Fruit fly (Drosophila melanogaster) whole organism, prepupa: Measurements from ENCODE around the gene Ance-3.

ENCODE experiments used
- Blimp-1 ChIP-seq: fragments of 200-800 bp; sonication (Bioruptor generic); optimal IDR thresholded peaks from 3 replicates; lab custom pipeline; 2017; ENCODE audit warnings: missing biosample characterization, missing genetic modification characterization, mild to moderate bottlenecking, moderate library complexity, missing genetic modification reagents
- CG11762 ChIP-seq: fragments of 200-800 bp; sonication (Bioruptor generic); optimal IDR thresholded peaks from 3 replicates; lab custom pipeline; 2016; ENCODE audit warnings: missing biosample characterization, missing genetic modification characterization; ENCODE audit not compliant: insufficient read depth
- CG1621 ChIP-seq: fragments of 200-800 bp; sonication (Bioruptor generic); optimal IDR thresholded peaks from 3 replicates; lab custom pipeline; 2018; ENCODE audit warnings: missing biosample characterization, mild to moderate bottlenecking, missing genetic modification characterization
- CG16779 ChIP-seq: fragments of 200-800 bp; sonication (Bioruptor generic); optimal IDR thresholded peaks from 3 replicates; lab custom pipeline; 2017; ENCODE audit warnings: missing biosample characterization, mild to moderate bottlenecking, missing genetic modification characterization
- CG3032 ChIP-seq: fragments of 200-800 bp; optimal IDR thresholded peaks from 2 replicates; lab custom pipeline; 2019; ENCODE audit warnings: missing biosample characterization, mild to moderate bottlenecking, missing genetic modification characterization, moderate library complexity
- CG32006 ChIP-seq: fragments of 200-800 bp; sonication (Bioruptor generic); optimal IDR thresholded peaks from 3 replicates; lab custom pipeline; 2017; ENCODE audit warnings: missing biosample characterization, mild to moderate bottlenecking, missing genetic modification characterization
- CG34406 ChIP-seq: fragments of 200-800 bp; sonication (Bioruptor generic); optimal IDR thresholded peaks from 3 replicates; lab custom pipeline; 2016; ENCODE audit warnings: missing biosample characterization, missing genetic modification characterization
- CG3919 ChIP-seq: fragments of 200-800 bp; sonication (Bioruptor generic); optimal IDR thresholded peaks from 3 replicates; lab custom pipeline; 2016; ENCODE audit warnings: missing biosample characterization, missing genetic modification characterization
- CG4318 ChIP-seq: fragments of 200-800 bp; sonication (Bioruptor generic); optimal IDR thresholded peaks from 3 replicates; lab custom pipeline; 2017; ENCODE audit warnings: missing biosample characterization, mild to moderate bottlenecking, missing genetic modification characterization
- CG6163 ChIP-seq: fragments of 200-800 bp; sonication (Bioruptor generic); IDR thresholded peaks from 3 replicates; pipeline ENCODE4 v1.3.6; 2022; ENCODE audit warnings: missing biosample characterization, missing genetic modification characterization
- CG6276 ChIP-seq: fragments of 200-800 bp; sonication (Bioruptor generic); optimal IDR thresholded peaks from 2 replicates; lab custom pipeline; 2017; ENCODE audit warnings: missing biosample characterization, mild to moderate bottlenecking, missing genetic modification characterization
- CG6792 ChIP-seq: fragments of 200-800 bp; sonication (Bioruptor generic); optimal IDR thresholded peaks from 3 replicates; lab custom pipeline; 2016; ENCODE audit warnings: missing biosample characterization, missing genetic modification characterization
- CG6808 ChIP-seq: fragments of 200-800 bp; sonication (Bioruptor generic); optimal IDR thresholded peaks from 3 replicates; lab custom pipeline; 2017; ENCODE audit warnings: missing biosample characterization, missing genetic modification characterization, mild to moderate bottlenecking, moderate library complexity, missing genetic modification reagents
- CG6854 ChIP-seq: fragments of 200-800 bp; sonication (Bioruptor generic); optimal IDR thresholded peaks from 2 replicates; lab custom pipeline; 2017; ENCODE audit warnings: missing biosample characterization, mild to moderate bottlenecking, missing genetic modification characterization
- CG7368 ChIP-seq: fragments of 200-800 bp; sonication (Bioruptor generic); optimal IDR thresholded peaks from 3 replicates; lab custom pipeline; 2016; ENCODE audit warnings: missing biosample characterization, missing genetic modification characterization
- CG8119 ChIP-seq: fragments of 200-800 bp; sonication (Bioruptor generic); IDR thresholded peaks from 3 replicates; pipeline ENCODE4 v1.3.6; 2022; ENCODE audit warnings: missing biosample characterization, missing genetic modification characterization
- CG8319 ChIP-seq: fragments of 200-800 bp; sonication (Bioruptor generic); optimal IDR thresholded peaks from 3 replicates; lab custom pipeline; 2016; ENCODE audit warnings: missing biosample characterization, missing genetic modification characterization
- CG8632 ChIP-seq: fragments of 200-800 bp; sonication (Bioruptor generic); optimal IDR thresholded peaks from 3 replicates; lab custom pipeline; 2016; ENCODE audit warnings: missing biosample characterization, missing genetic modification characterization
- CG9139 ChIP-seq: fragments of 200-800 bp; sonication (Bioruptor generic); optimal IDR thresholded peaks from 3 replicates; lab custom pipeline; 2017; ENCODE audit warnings: missing biosample characterization, mild to moderate bottlenecking, missing genetic modification characterization
- Eip75B ChIP-seq: fragments of 200-800 bp; sonication (Bioruptor generic); optimal IDR thresholded peaks from 3 replicates; lab custom pipeline; 2016; ENCODE audit warnings: missing biosample characterization, missing genetic modification characterization
- Eip78C ChIP-seq: fragments of 200-800 bp; sonication (Bioruptor generic); peaks from one replicate; lab custom pipeline; 2016; ENCODE audit warnings: missing biosample characterization, missing genetic modification characterization
- Ets96B ChIP-seq: fragments of 200-800 bp; optimal IDR thresholded peaks from 2 replicates; lab custom pipeline; 2019; ENCODE audit warnings: missing biosample characterization, mild to moderate bottlenecking, missing genetic modification characterization, moderate library complexity
- Gug ChIP-seq: fragments of 200-800 bp; sonication (Bioruptor generic); IDR thresholded peaks from 2 replicates; pipeline ENCODE4 v1.3.6; 2022; ENCODE audit warnings: missing biosample characterization, missing genetic modification characterization
- Hr38 ChIP-seq: sonication (Bioruptor generic); optimal IDR thresholded peaks from 2 replicates; lab custom pipeline; 2016; ENCODE audit warnings: missing biosample characterization, missing genetic modification characterization
- Hr39 ChIP-seq: fragments of 200-800 bp; sonication (Bioruptor generic); optimal IDR thresholded peaks from 2 replicates; lab custom pipeline; 2016; ENCODE audit warnings: missing biosample characterization, missing genetic modification characterization
- Hr4 ChIP-seq: fragments of 200-800 bp; sonication (Bioruptor generic); optimal IDR thresholded peaks from 3 replicates; lab custom pipeline; 2016; ENCODE audit warnings: missing biosample characterization, missing genetic modification characterization
- Lpt ChIP-seq: fragments of 200-800 bp; sonication (Bioruptor generic); optimal IDR thresholded peaks from 3 replicates; lab custom pipeline; 2016; ENCODE audit warnings: missing biosample characterization, missing genetic modification characterization
- Met ChIP-seq: fragments of 200-800 bp; sonication (Bioruptor generic); optimal IDR thresholded peaks from 3 replicates; lab custom pipeline; 2016; ENCODE audit warnings: missing biosample characterization, missing genetic modification characterization
- OdsH ChIP-seq: fragments of 200-800 bp; sonication (Bioruptor generic); optimal IDR thresholded peaks from 3 replicates; lab custom pipeline; 2016; ENCODE audit warnings: missing biosample characterization, missing genetic modification characterization
- Smox ChIP-seq: fragments of 200-800 bp; sonication (Bioruptor generic); optimal IDR thresholded peaks from 3 replicates; lab custom pipeline; 2016; ENCODE audit warnings: missing biosample characterization, missing genetic modification characterization
- Sox102F ChIP-seq: fragments of 200-800 bp; sonication (Bioruptor generic); optimal IDR thresholded peaks from 2 replicates; lab custom pipeline; 2016; ENCODE audit warnings: missing biosample characterization, mild to moderate bottlenecking, missing genetic modification characterization
- Sox15 ChIP-seq: fragments of 200-800 bp; sonication (Bioruptor generic); optimal IDR thresholded peaks from 3 replicates; lab custom pipeline; 2016; ENCODE audit warnings: missing biosample characterization, missing genetic modification characterization
- achi ChIP-seq: fragments of 200-800 bp; sonication (Bioruptor generic); optimal IDR thresholded peaks from 3 replicates; lab custom pipeline; 2016; ENCODE audit warnings: missing biosample characterization, missing genetic modification characterization
- acj6 ChIP-seq: fragments of 200-800 bp; sonication (Bioruptor generic); optimal IDR thresholded peaks from 3 replicates; lab custom pipeline; 2016; ENCODE audit warnings: missing biosample characterization, missing genetic modification characterization
- cyc ChIP-seq: fragments of 200-800 bp; sonication (Bioruptor generic); optimal IDR thresholded peaks from 3 replicates; lab custom pipeline; 2016; ENCODE audit warnings: missing biosample characterization, missing genetic modification characterization
- dac ChIP-seq: fragments of 200-800 bp; sonication (Bioruptor generic); optimal IDR thresholded peaks from 2 replicates; lab custom pipeline; 2017; ENCODE audit warnings: missing biosample characterization, mild to moderate bottlenecking, missing genetic modification characterization
- dsx ChIP-seq: fragments of 200-800 bp; optimal IDR thresholded peaks from 3 replicates; lab custom pipeline; 2019; ENCODE audit warnings: missing biosample characterization, mild to moderate bottlenecking, missing genetic modification characterization, moderate library complexity; ENCODE audit not compliant: poor library complexity, severe bottlenecking
- eg ChIP-seq: fragments of 200-800 bp; sonication (Bioruptor generic); IDR thresholded peaks from 3 replicates; pipeline ENCODE4 v1.3.6; 2022; ENCODE audit warnings: missing biosample characterization, missing genetic modification characterization
- fd59A ChIP-seq: fragments of 200-800 bp; sonication (Bioruptor generic); optimal IDR thresholded peaks from 2 replicates; lab custom pipeline; 2017; ENCODE audit warnings: missing biosample characterization, mild to moderate bottlenecking, missing genetic modification characterization, missing genetic modification reagents
- fd85E ChIP-seq: fragments of 200-800 bp; sonication (Bioruptor generic); optimal IDR thresholded peaks from 3 replicates; lab custom pipeline; 2016; ENCODE audit warnings: missing biosample characterization, missing genetic modification characterization
- lz ChIP-seq: fragments of 200-800 bp; sonication (Bioruptor generic); optimal IDR thresholded peaks from 3 replicates; lab custom pipeline; 2016; ENCODE audit warnings: missing biosample characterization, missing genetic modification characterization
- net ChIP-seq: fragments of 200-800 bp; sonication (Bioruptor generic); optimal IDR thresholded peaks from 3 replicates; lab custom pipeline; 2016; ENCODE audit warnings: missing biosample characterization, missing genetic modification characterization
- pdm3 ChIP-seq: fragments of 200-800 bp; sonication (Bioruptor generic); optimal IDR thresholded peaks from 3 replicates; lab custom pipeline; 2016; ENCODE audit warnings: missing biosample characterization, missing genetic modification characterization
- salr ChIP-seq, 2 experiments: fragments of 200-800 bp; sonication (Bioruptor generic); optimal IDR thresholded peaks; 3 replicates each; lab custom pipeline; 2016 to 2018; ENCODE audit warnings: missing biosample characterization in 2 of 2, missing genetic modification characterization in 2 of 2, mild to moderate bottlenecking in 1 of 2
- spab ChIP-seq: fragments of 200-800 bp; sonication (Bioruptor generic); optimal IDR thresholded peaks from 2 replicates; lab custom pipeline; 2017; ENCODE audit warnings: missing biosample characterization, mild to moderate bottlenecking, missing genetic modification characterization, missing genetic modification reagents
- ss ChIP-seq, 2 experiments: fragments of 200-800 bp; sonication (Bioruptor generic); optimal IDR thresholded peaks; 2 replicates in 1 of 2; 3 replicates in 1 of 2; lab custom pipeline; 2017 to 2018; ENCODE audit warnings: mild to moderate bottlenecking in 2 of 2, missing biosample characterization in 2 of 2, missing genetic modification characterization in 2 of 2, moderate library complexity in 1 of 2
- svp ChIP-seq: fragments of 200-800 bp; sonication (Bioruptor generic); peaks from one replicate; lab custom pipeline; 2016; ENCODE audit warnings: missing biosample characterization, missing genetic modification characterization
- topi ChIP-seq: fragments of 200-800 bp; sonication (Bioruptor generic); optimal IDR thresholded peaks from 3 replicates; lab custom pipeline; 2016; ENCODE audit warnings: missing biosample characterization, missing genetic modification characterization

The Ance-3 gene

DNA sequence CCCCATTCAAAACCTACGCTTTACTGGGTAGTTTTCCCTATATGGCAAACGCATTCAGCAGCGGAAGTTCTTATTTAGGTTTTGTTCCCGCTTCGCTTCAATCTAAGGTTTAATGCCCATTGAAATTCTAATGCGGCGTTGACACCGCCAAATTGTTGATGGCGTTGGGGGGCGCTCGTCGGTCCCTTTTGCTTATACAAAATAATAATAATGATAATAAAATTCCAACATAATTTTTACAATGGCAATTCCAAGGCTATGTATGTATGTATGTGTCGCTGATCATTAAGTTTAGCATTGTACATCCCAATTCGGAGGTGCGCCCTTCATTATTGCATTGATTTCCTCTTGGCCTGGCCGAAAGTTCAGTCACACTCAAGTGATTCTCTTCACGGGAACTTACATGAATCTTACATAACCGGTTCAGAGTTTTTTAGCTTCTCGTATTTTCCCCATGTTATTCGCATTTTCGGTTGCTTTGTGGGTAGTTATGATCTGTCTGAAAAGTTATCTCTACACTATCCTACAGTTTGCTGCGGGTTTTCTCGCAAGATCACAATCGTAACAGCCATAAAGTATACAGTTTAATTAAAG is 30.4 kb upstream of the Ance-3 start:
- TF ChIP-seq CG6792, result no peak
- peak; percentile 10 for TF ChIP-seq net (GFP tag; lab: Kevin White, UChicago)

- TF ChIP-seq dsx (no peak), spab (GFP tag; lab: Kevin White, UChicago) (peak; percentile 30), fd59A (peak; percentile 37), CG8632 (GFP tag; lab: Kevin White, UChicago) (peak; percentile 15), ss (GFP tag; optimal IDR thresholded peaks at IDR 0.05; lab: Kevin White, UChicago) (peak; percentile 1 to 57), CG6276 (GFP tag; lab: Kevin White, UChicago) (peak; percentile 10), CG11762 (GFP tag; lab: Kevin White, UChicago) (no peak), salr (GFP tag; optimal IDR thresholded peaks at IDR 0.05; lab: Kevin White, UChicago) (peak in 1 of 2 experiments; percentile 5), CG6854 (GFP tag; lab: Kevin White, UChicago) (no peak), lz (GFP tag; lab: Kevin White, UChicago) (peak; percentile 35), topi (peak; percentile 58), Smox (GFP tag; lab: Kevin White, UChicago) (peak; percentile 31), Ets96B (tag; lab: Kevin White, UChicago) (peak; percentile 15), achi (GFP tag; lab: Kevin White, UChicago) (no peak), dac (GFP tag; lab: Kevin White, UChicago) (no peak), CG6792 (peak; percentile 36), CG16779 (tag; lab: Kevin White, UChicago) (no peak), CG3032 (tag; lab: Kevin White, UChicago) (peak; percentile 43), CG4318 (no peak), Met (GFP tag; lab: Kevin White, UChicago) (peak; percentile 58), CG6808 (peak; percentile 63), Sox15 (GFP tag; lab: Kevin White, UChicago) (no peak), CG3919 (GFP tag; lab: Kevin White, UChicago) (peak; percentile 46), net (GFP tag; lab: Kevin White, UChicago) (no peak), eg (GFP tag; lab: Robert Waterston, UW) (no peak), fd85E (GFP tag; lab: Kevin White, UChicago) (no peak), Hr4 (no peak), CG34406 (GFP tag; lab: Kevin White, UChicago) (peak; percentile 33), CG9139 (no peak), svp (GFP tag; lab: Kevin White, UChicago) (peak; percentile 88), Hr39 (GFP tag; lab: Kevin White, UChicago) (peak; percentile 24), Eip78C (GFP tag; lab: Kevin White, UChicago) (peak; percentile 90), CG6163 (0 out of 3 replicates have a peak, but pooled peaks have one; percentile 6), pdm3 (GFP tag; lab: Kevin White, UChicago) (peak; percentile 2), Eip75B (GFP tag; lab: Kevin White, UChicago) (no peak), CG8319 (GFP tag; lab: Kevin White, UChicago) (peak; percentile 13), CG32006 (GFP tag; lab: Kevin White, UChicago) (peak; percentile 12), cyc (GFP tag; lab: Kevin White, UChicago) (peak; percentile 45), acj6 (no peak), Gug (GFP tag; lab: Robert Waterston, UW) (no peak), OdsH (GFP tag; lab: Kevin White, UChicago) (peak; percentile 35), Hr38 (GFP tag; lab: Kevin White, UChicago) (no peak), Blimp-1 (peak; percentile 34), CG7368 (GFP tag; lab: Kevin White, UChicago) (no peak), Sox102F (GFP tag; lab: Kevin White, UChicago) (peak; percentile 46), CG8119 (GFP tag; lab: Robert Waterston, UW) (no peak), Lpt (GFP tag; lab: Kevin White, UChicago) (no peak), CG1621 (no peak)
Observed at dm6 chr2L:13884678-13885303, 29.7 kb upstream of the Ance-3 start.
